Worm (Caenorhabditis elegans) whole organism, L1 larva: ENCODE measurements around the gene rab-1.

Experiments
- C04F5.9 ChIP-seq: sonication (generic microtip); optimal IDR thresholded peaks from 2 replicates; lab custom pipeline; 2016; ENCODE audit warnings: missing genetic modification characterization, missing compliant biosample characterization
- C16A3.4 ChIP-seq: fragments of 150-350 bp; optimal IDR thresholded peaks from 2 replicates; lab custom pipeline; 2014; ENCODE audit warnings: missing biosample characterization, missing genetic modification characterization
- F16B12.6 ChIP-seq: fragments of 150-350 bp; optimal IDR thresholded peaks from 2 replicates; lab custom pipeline; 2014; ENCODE audit warnings: missing biosample characterization, missing genetic modification characterization
- aha-1 ChIP-seq: fragments of 150-350 bp; optimal IDR thresholded peaks from 2 replicates; lab custom pipeline; 2014; ENCODE audit warnings: missing biosample characterization, missing genetic modification characterization
- blmp-1 ChIP-seq: fragments of 150-350 bp; optimal IDR thresholded peaks from 2 replicates; lab custom pipeline; 2014; ENCODE audit warnings: missing biosample characterization, missing genetic modification characterization
- ceh-63 ChIP-seq: fragments of 200-800 bp; sonication (Bioruptor generic); optimal IDR thresholded peaks from 2 replicates; lab custom pipeline; 2018; ENCODE audit warnings: mild to moderate bottlenecking, missing genetic modification characterization, missing compliant biosample characterization
- ceh-82 ChIP-seq, 3 experiments: fragments of 150-350 bp in 1 of 3; sonication (generic microtip) in 2 of 3; optimal IDR thresholded peaks; 2 replicates each; lab custom pipeline; 2014 to 2017; ENCODE audit warnings: missing biosample characterization in 3 of 3, missing genetic modification characterization in 3 of 3
- efl-1 ChIP-seq, 4 experiments: fragments of 150-350 bp; optimal IDR thresholded peaks in 3 of 4; peaks in 1 of 4; 1 replicate in 1 of 4; 2 replicates in 3 of 4; lab custom pipeline; 2014; ENCODE audit warnings: missing biosample characterization in 2 of 4, missing genetic modification characterization in 2 of 4, missing genetic modification reagents in 2 of 4
- egl-27 ChIP-seq, 2 experiments: fragments of 150-350 bp in 1 of 2; sonication (generic microtip); optimal IDR thresholded peaks; 3 replicates each; lab custom pipeline; 2017 to 2018; ENCODE audit warnings: missing biosample characterization in 2 of 2, missing genetic modification characterization in 2 of 2, missing genetic modification reagents in 2 of 2
- elt-3 ChIP-seq, 6 experiments: fragments of 150-350 bp in 1 of 6; sonication (generic microtip); optimal IDR thresholded peaks; 2 replicates each; lab custom pipeline; 2017 to 2018; ENCODE audit warnings: missing biosample characterization in 6 of 6, missing genetic modification characterization in 6 of 6, inconsistent platforms in 1 of 6
- fkh-10 ChIP-seq: sonication (generic microtip); optimal IDR thresholded peaks from 2 replicates; lab custom pipeline; 2017; ENCODE audit warnings: missing biosample characterization, missing genetic modification reagents, missing genetic modification characterization
- fos-1 ChIP-seq: fragments of 150-350 bp; optimal IDR thresholded peaks from 2 replicates; lab custom pipeline; 2014; ENCODE audit warnings: missing biosample characterization, missing genetic modification characterization
- grh-1 ChIP-seq: fragments of 200-800 bp; sonication (Bioruptor generic); IDR thresholded peaks from 2 replicates; pipeline ENCODE4 v1.3.6; 2022; ENCODE audit warnings: missing genetic modification reagents, missing genetic modification characterization, missing compliant biosample characterization
- hlh-17 ChIP-seq: fragments of 200-800 bp; sonication (Bioruptor generic); optimal IDR thresholded peaks from 2 replicates; lab custom pipeline; 2018; ENCODE audit warnings: missing genetic modification characterization, mild to moderate bottlenecking, missing compliant biosample characterization, moderate library complexity, borderline replicate concordance
- hlh-4 ChIP-seq: sonication (generic microtip); optimal IDR thresholded peaks from 2 replicates; lab custom pipeline; 2016; ENCODE audit warnings: mild to moderate bottlenecking, missing genetic modification characterization, missing compliant biosample characterization
- hpl-2 ChIP-seq: fragments of 150-350 bp; optimal IDR thresholded peaks from 2 replicates; lab custom pipeline; 2014; ENCODE audit warnings: missing biosample characterization, missing genetic modification reagents, missing genetic modification characterization
- irx-1 ChIP-seq: sonication (generic microtip); optimal IDR thresholded peaks from 2 replicates; lab custom pipeline; 2016; ENCODE audit warnings: missing genetic modification characterization, missing compliant biosample characterization
- isw-1 ChIP-seq: fragments of 200-800 bp; sonication (Bioruptor generic); IDR thresholded peaks from 2 replicates; pipeline ENCODE4 v1.3.6; 2022; ENCODE audit warnings: missing genetic modification characterization, missing compliant biosample characterization
- jun-1 ChIP-seq: fragments of 150-350 bp; optimal IDR thresholded peaks from 2 replicates; lab custom pipeline; 2014; ENCODE audit warnings: missing biosample characterization, missing genetic modification reagents, missing genetic modification characterization
- lin-13 ChIP-seq: fragments of 150-350 bp; optimal IDR thresholded peaks from 2 replicates; lab custom pipeline; 2014; ENCODE audit warnings: missing biosample characterization, missing genetic modification reagents, missing genetic modification characterization
- lin-14 ChIP-seq: fragments of 200-800 bp; sonication (Bioruptor generic); optimal IDR thresholded peaks from 2 replicates; lab custom pipeline; 2018; ENCODE audit warnings: mild to moderate bottlenecking, missing genetic modification characterization, moderate library complexity, missing compliant biosample characterization
- lin-35 ChIP-seq, 2 experiments: fragments of 150-350 bp; optimal IDR thresholded peaks; 2 replicates each; lab custom pipeline; 2014; ENCODE audit warnings: missing biosample characterization in 2 of 2, missing genetic modification characterization in 2 of 2, missing genetic modification reagents in 2 of 2
- lir-3 ChIP-seq: sonication (generic microtip); optimal IDR thresholded peaks from 2 replicates; lab custom pipeline; 2016; ENCODE audit warnings: mild to moderate bottlenecking, missing genetic modification characterization, moderate library complexity, missing compliant biosample characterization; ENCODE audit not compliant: poor library complexity
- lsy-2 ChIP-seq, 2 experiments: fragments of 150-350 bp; optimal IDR thresholded peaks; 2 replicates each; lab custom pipeline; 2014; ENCODE audit warnings: missing biosample characterization in 2 of 2, missing genetic modification characterization in 2 of 2
- mdl-1 ChIP-seq, 2 experiments: fragments of 150-350 bp; optimal IDR thresholded peaks; 2 replicates each; lab custom pipeline; 2014 to 2017; ENCODE audit warnings: missing biosample characterization in 2 of 2, missing genetic modification characterization in 2 of 2, inconsistent platforms in 1 of 2
- mef-2 ChIP-seq: fragments of 150-350 bp; optimal IDR thresholded peaks from 2 replicates; lab custom pipeline; 2014; ENCODE audit warnings: missing biosample characterization, missing genetic modification characterization
- mep-1 ChIP-seq: fragments of 150-350 bp; optimal IDR thresholded peaks from 2 replicates; lab custom pipeline; 2014; ENCODE audit warnings: missing biosample characterization, missing genetic modification characterization
- nhr-11 ChIP-seq: fragments of 150-350 bp; optimal IDR thresholded peaks from 2 replicates; lab custom pipeline; 2014; ENCODE audit warnings: missing biosample characterization, missing genetic modification characterization
- nhr-12 ChIP-seq: sonication (generic microtip); optimal IDR thresholded peaks from 2 replicates; lab custom pipeline; 2017; ENCODE audit warnings: missing biosample characterization, missing genetic modification characterization
- nhr-19 ChIP-seq: fragments of 200-800 bp; sonication (Bioruptor generic); conservative IDR thresholded peaks from 2 replicates; pipeline ENCODE4 v1.3.6; 2022; ENCODE audit warnings: missing genetic modification characterization, missing compliant biosample characterization
- nhr-237 ChIP-seq: fragments of 150-350 bp; optimal IDR thresholded peaks from 2 replicates; lab custom pipeline; 2014; ENCODE audit warnings: missing biosample characterization, missing genetic modification characterization
- nhr-47 ChIP-seq: sonication (generic microtip); optimal IDR thresholded peaks from 2 replicates; lab custom pipeline; 2016; ENCODE audit warnings: mild to moderate bottlenecking, missing genetic modification characterization, moderate library complexity, missing compliant biosample characterization
- nhr-71 ChIP-seq: sonication (generic microtip); optimal IDR thresholded peaks from 2 replicates; lab custom pipeline; 2016; ENCODE audit warnings: mild to moderate bottlenecking, missing genetic modification characterization, moderate library complexity, missing compliant biosample characterization
- nhr-84 ChIP-seq: sonication (generic microtip); optimal IDR thresholded peaks from 2 replicates; lab custom pipeline; 2017; ENCODE audit warnings: missing biosample characterization, missing genetic modification characterization
- nhr-90 ChIP-seq: sonication (generic microtip); optimal IDR thresholded peaks from 2 replicates; lab custom pipeline; 2016; ENCODE audit warnings: mild to moderate bottlenecking, missing genetic modification characterization, missing compliant biosample characterization; ENCODE audit not compliant: poor library complexity
- pag-3 ChIP-seq: sonication (generic microtip); optimal IDR thresholded peaks from 2 replicates; lab custom pipeline; 2017; ENCODE audit warnings: missing genetic modification characterization, mild to moderate bottlenecking, missing compliant biosample characterization, antibody characterized with exemption, borderline replicate concordance; ENCODE audit not compliant: insufficient read depth
- pax-3 ChIP-seq: fragments of 200-800 bp; sonication (Bioruptor generic); optimal IDR thresholded peaks from 2 replicates; lab custom pipeline; 2018; ENCODE audit warnings: mild to moderate bottlenecking, missing genetic modification characterization, moderate library complexity, missing compliant biosample characterization
- pqm-1 ChIP-seq: sonication (generic microtip); optimal IDR thresholded peaks from 3 replicates; lab custom pipeline; 2017; ENCODE audit warnings: missing biosample characterization, missing genetic modification characterization
- rnt-1 ChIP-seq: sonication (generic microtip); optimal IDR thresholded peaks from 2 replicates; lab custom pipeline; 2016; ENCODE audit warnings: mild to moderate bottlenecking, missing genetic modification characterization, moderate library complexity, missing compliant biosample characterization
- skn-1 ChIP-seq: fragments of 150-350 bp; optimal IDR thresholded peaks from 2 replicates; lab custom pipeline; 2014; ENCODE audit warnings: missing biosample characterization, missing genetic modification characterization
- snpc-4 ChIP-seq: fragments of 150-350 bp; optimal IDR thresholded peaks from 2 replicates; lab custom pipeline; 2014; ENCODE audit warnings: missing biosample characterization, missing genetic modification characterization
- snu-23 ChIP-seq: sonication (generic microtip); optimal IDR thresholded peaks from 2 replicates; lab custom pipeline; 2016; ENCODE audit warnings: missing genetic modification characterization, missing compliant biosample characterization
- sptf-1 ChIP-seq: fragments of 150-350 bp; optimal IDR thresholded peaks from 2 replicates; lab custom pipeline; 2014; ENCODE audit warnings: missing biosample characterization, missing genetic modification characterization
- swsn-7 ChIP-seq: sonication (generic microtip); optimal IDR thresholded peaks from 2 replicates; lab custom pipeline; 2016; ENCODE audit warnings: missing genetic modification characterization, missing compliant biosample characterization
- tbx-2 ChIP-seq: sonication (generic microtip); optimal IDR thresholded peaks from 2 replicates; lab custom pipeline; 2016; ENCODE audit warnings: missing genetic modification characterization, missing compliant biosample characterization
- unc-130 ChIP-seq: fragments of 150-350 bp; optimal IDR thresholded peaks from 2 replicates; lab custom pipeline; 2017; ENCODE audit warnings: missing biosample characterization, missing genetic modification characterization, inconsistent platforms
- unc-30 ChIP-seq: sonication (generic microtip); optimal IDR thresholded peaks from 2 replicates; lab custom pipeline; 2017; ENCODE audit warnings: missing biosample characterization, missing genetic modification characterization
- unc-86 ChIP-seq: sonication (generic microtip); optimal IDR thresholded peaks from 2 replicates; lab custom pipeline; 2016; ENCODE audit warnings: missing genetic modification characterization, missing compliant biosample characterization
- xbp-1 ChIP-seq: sonication (generic microtip); optimal IDR thresholded peaks from 2 replicates; lab custom pipeline; 2016; ENCODE audit warnings: missing genetic modification characterization, missing compliant biosample characterization
- zag-1 ChIP-seq: fragments of 150-350 bp; optimal IDR thresholded peaks from 2 replicates; lab custom pipeline; 2014; ENCODE audit warnings: missing biosample characterization, missing genetic modification characterization

rab-1 gene

DNA sequence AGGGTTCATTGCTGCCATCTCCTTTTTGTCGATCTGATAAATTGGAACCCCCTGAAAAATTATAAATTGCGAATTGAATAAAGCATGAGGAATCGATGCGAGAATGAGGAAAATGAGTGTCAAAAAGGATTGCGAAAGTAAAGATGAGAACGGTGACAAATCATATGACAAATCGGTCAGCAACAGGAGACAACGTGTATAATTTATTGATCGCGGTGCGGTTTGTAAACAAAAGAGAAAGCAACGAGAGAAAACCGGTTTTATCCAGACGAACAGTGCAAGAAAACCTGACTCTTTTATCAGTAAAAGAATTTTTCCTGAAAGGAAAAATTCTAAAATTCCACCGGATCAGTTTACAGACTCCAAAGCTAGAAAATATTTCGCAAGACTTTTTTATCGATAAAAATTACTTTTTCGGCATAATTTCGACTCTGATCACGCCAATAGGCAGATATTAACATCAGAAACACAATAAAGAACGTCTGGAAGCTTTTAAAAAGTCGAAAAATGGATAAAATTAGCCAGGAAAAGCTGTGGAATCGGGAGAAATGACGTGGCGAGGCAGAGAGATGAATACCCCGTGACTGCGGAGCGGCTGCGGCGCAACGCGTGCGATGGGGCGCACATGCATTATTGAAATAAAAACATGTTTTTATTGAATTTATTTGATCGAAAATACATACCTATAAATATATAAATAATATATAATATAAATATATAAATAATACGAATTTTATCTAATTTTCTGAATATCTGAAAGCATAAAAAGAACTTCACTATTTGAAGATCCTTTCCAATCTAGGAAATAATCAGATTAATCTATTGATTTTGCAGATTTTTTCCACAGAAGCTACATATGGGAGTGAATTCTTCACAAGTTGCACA is at the start of gene rab-1, which contains the start of gene C39F7.5:
TSS of gene rab-1 (minus strand) at position 51 of the 885 bp plus-strand sequence.
TSS of gene C39F7.5 (plus strand) at position 835 of the 885 bp plus-strand sequence.
- peak in 1 of 6 experiments; percentile 15 for TF ChIP-seq elt-3 (tag; optimal IDR thresholded peaks at IDR 0.05; lab: Kevin White, UChicago)
- TF ChIP-seq mdl-1 (tag; optimal IDR thresholded peaks at IDR 0.05; lab: Kevin White, UChicago) = peak in 1 of 2 experiments; percentile 67
- peak; percentile 14 for TF ChIP-seq fos-1
- peak; percentile 55 for TF ChIP-seq xbp-1 (tag; lab: Kevin White, UChicago)
- no peak for TF ChIP-seq zag-1 (tag; lab: Kevin White, UChicago)
- peak; percentile 23 for TF ChIP-seq lin-13 (GFP tag; lab: Kevin White, UChicago)
- peak; percentile 57 for TF ChIP-seq C16A3.4 (tag; lab: Kevin White, UChicago)
- no peak for TF ChIP-seq pqm-1 (tag; lab: Kevin White, UChicago)
- TF ChIP-seq nhr-12 (tag; lab: Kevin White, UChicago) = no peak
- peak; percentile 46 for TF ChIP-seq swsn-7 (tag; lab: Kevin White, UChicago)
- TF ChIP-seq tbx-2 = peak; percentile 31
- TF ChIP-seq rnt-1 (tag; lab: Kevin White, UChicago) = peak; percentile 47
- TF ChIP-seq pax-3 (tag; lab: Kevin White, UChicago) = no peak
- peak; percentile 56 for TF ChIP-seq nhr-11
- no peak for TF ChIP-seq hlh-17 (GFP tag; lab: Kevin White, UChicago)
- TF ChIP-seq nhr-71 (tag; lab: Kevin White, UChicago) = peak; percentile 70
- no peak for TF ChIP-seq unc-30
- TF ChIP-seq lsy-2 (tag; optimal IDR thresholded peaks at IDR 0.05; lab: Kevin White, UChicago) = peak; percentile 61 to 71
- TF ChIP-seq nhr-237 (tag; lab: Kevin White, UChicago) = no peak
- peak; percentile 46 for TF ChIP-seq nhr-47 (tag; lab: Kevin White, UChicago)
- peak; percentile 51 for TF ChIP-seq blmp-1 (tag; lab: Kevin White, UChicago)
- TF ChIP-seq hpl-2 (GFP tag; lab: Kevin White, UChicago) = no peak
- TF ChIP-seq nhr-84 (tag; lab: Kevin White, UChicago) = no peak
- TF ChIP-seq F16B12.6 (tag; lab: Kevin White, UChicago) = peak; percentile 45
- peak; percentile 5 for TF ChIP-seq lir-3
- peak; percentile 44 for TF ChIP-seq isw-1 (GFP tag; lab: Robert Waterston, UW)
- no peak for TF ChIP-seq hlh-4
- peak; percentile 14 for TF ChIP-seq snpc-4 (tag; lab: Kevin White, UChicago)
- no peak for TF ChIP-seq sptf-1 (tag; lab: Kevin White, UChicago)
- TF ChIP-seq mef-2 (tag; lab: Kevin White, UChicago) = no peak
- peak; percentile 9 to 65 (median 31) for TF ChIP-seq ceh-82 (tag; optimal IDR thresholded peaks at IDR 0.05; lab: Kevin White, UChicago)
- TF ChIP-seq unc-86 = peak; percentile 3
- no peak for TF ChIP-seq irx-1
- peak; percentile 73 for TF ChIP-seq mep-1 (tag; lab: Kevin White, UChicago)
- TF ChIP-seq lin-35 (GFP tag; optimal IDR thresholded peaks at IDR 0.05; lab: Kevin White, UChicago) = peak; percentile 65 to 71
- TF ChIP-seq efl-1 (optimal IDR thresholded peaks at IDR 0.05; lab: Kevin White, UChicago) = peak; percentile 39 to 46
- peak; percentile 61 for TF ChIP-seq efl-1 (GFP tag; optimal IDR thresholded peaks at IDR 0.05 in 1 of 2; lab: Kevin White, UChicago)
- TF ChIP-seq snu-23 (GFP tag; lab: Kevin White, UChicago) = peak; percentile 63
- TF ChIP-seq nhr-90 (tag; lab: Kevin White, UChicago) = peak; percentile 23
- TF ChIP-seq nhr-19 (GFP tag; lab: Robert Waterston, UW) = peak; percentile 43
- TF ChIP-seq egl-27 (tag; optimal IDR thresholded peaks at IDR 0.05; lab: Kevin White, UChicago) = no peak
- peak; percentile 96 for TF ChIP-seq lin-14 (GFP tag; lab: Kevin White, UChicago)
- TF ChIP-seq fkh-10 = no peak
- no peak for TF ChIP-seq pag-3 (tag; lab: Kevin White, UChicago)
- peak; percentile 52 for TF ChIP-seq skn-1 (tag; lab: Kevin White, UChicago)
- TF ChIP-seq ceh-63 (GFP tag; lab: Kevin White, UChicago) = no peak
- no peak for TF ChIP-seq grh-1
- peak; percentile 69 for TF ChIP-seq unc-130 (tag; lab: Kevin White, UChicago)
- no peak for TF ChIP-seq aha-1 (tag; lab: Kevin White, UChicago)
- no peak for TF ChIP-seq jun-1 (tag; lab: Kevin White, UChicago)
- no peak for TF ChIP-seq C04F5.9 (tag; lab: Kevin White, UChicago)
